Fruit fly (Drosophila melanogaster): ENCODE measurements around the gene CG9541.

CG9541 gene

DNA sequence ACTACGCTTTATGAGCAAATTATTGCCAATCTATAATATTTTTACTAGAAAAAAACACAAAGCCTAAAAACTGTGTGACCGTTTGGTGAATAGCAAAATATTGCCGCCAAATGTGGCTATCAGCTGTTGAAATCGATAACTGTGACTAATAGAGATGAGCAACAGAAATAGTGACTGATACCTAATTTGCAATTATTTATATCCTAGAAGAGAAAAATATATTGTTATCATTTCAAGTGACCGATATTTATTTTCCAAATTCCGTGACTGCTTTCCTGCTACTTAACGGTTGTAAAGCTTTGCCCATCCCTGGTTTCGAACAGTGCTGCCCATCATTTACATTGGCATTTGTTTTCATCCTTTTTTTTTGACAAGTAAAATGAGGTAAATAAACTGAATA, 22.1 kb upstream of the CG9541 start, which contains the start of the genes alien and CG18661 (continued):
- TF ChIP-seq CG3407 (GFP tag; optimal IDR thresholded peaks at IDR 0.05): no peak
- TF ChIP-seq Side (GFP tag; optimal IDR thresholded peaks at IDR 0.05): peak; percentile 89
- peak; percentile 37 for TF ChIP-seq CG1233 (GFP tag; optimal IDR thresholded peaks at IDR 0.05)
- peak; percentile 64 for TF ChIP-seq Mad (GFP tag; optimal IDR thresholded peaks at IDR 0.05)
- TF ChIP-seq CG6272 (GFP tag; IDR thresholded peaks at IDR 0.05): peak; percentile 87
- peak; percentile 71 for TF ChIP-seq vfl (GFP tag; optimal IDR thresholded peaks at IDR 0.05)
- TF ChIP-seq CG8281 (tag; optimal IDR thresholded peaks at IDR 0.05): no peak
- TF ChIP-seq sqz (GFP tag; optimal IDR thresholded peaks at IDR 0.05): peak; percentile 57
- peak; percentile 48 for TF ChIP-seq Blimp-1 (GFP tag; optimal IDR thresholded peaks at IDR 0.05)
- TF ChIP-seq fd64A (GFP tag; optimal IDR thresholded peaks at IDR 0.05): no peak
- TF ChIP-seq ash1 (GFP tag; optimal IDR thresholded peaks at IDR 0.05): no peak
- TF ChIP-seq Ssrp (tag; optimal IDR thresholded peaks at IDR 0.05): peak; percentile 91
- TF ChIP-seq Hr39 (optimal IDR thresholded peaks at IDR 0.05): no peak
- peak; percentile 77 for TF ChIP-seq CG9609 (GFP tag; optimal IDR thresholded peaks at IDR 0.05)
- no peak for TF ChIP-seq cad (GFP tag; optimal IDR thresholded peaks at IDR 0.05)
- peak; percentile 79 for TF ChIP-seq CG8944 (GFP tag; optimal IDR thresholded peaks at IDR 0.05)
- peak; percentile 65 for TF ChIP-seq CG15514 (GFP tag; optimal IDR thresholded peaks at IDR 0.05)
- TF ChIP-seq CG15601 (tag; optimal IDR thresholded peaks at IDR 0.05): peak; percentile 53
- TF ChIP-seq Lpt (GFP tag; optimal IDR thresholded peaks at IDR 0.05): no peak
- peak; percentile 95 for TF ChIP-seq Dip3 (GFP tag; optimal IDR thresholded peaks at IDR 0.05)
- peak; percentile 33; the same call in 1 of the 2 replicates for TF ChIP-seq nerfin-2 (GFP tag; IDR thresholded peaks at IDR 0.05; ENCODE audit: partially characterized antibody)
- TF ChIP-seq CG4328 (GFP tag; optimal IDR thresholded peaks at IDR 0.05): peak; percentile 10
- peak; percentile 30 for TF ChIP-seq HHEX (GFP tag; optimal IDR thresholded peaks at IDR 0.05)
- peak; percentile 89 for TF ChIP-seq chm (GFP tag; IDR thresholded peaks at IDR 0.05)
- TF ChIP-seq exex (tag; optimal IDR thresholded peaks at IDR 0.05): peak; percentile 32
- peak; percentile 83 for TF ChIP-seq Hmr (GFP tag; optimal IDR thresholded peaks at IDR 0.05)
- peak; percentile 98 for TF ChIP-seq stwl (tag; optimal IDR thresholded peaks at IDR 0.05)
- TF ChIP-seq esg (GFP tag; conservative IDR thresholded peaks at IDR 0.05): peak; percentile 98
- peak; percentile 48 for TF ChIP-seq CG30431 (GFP tag; optimal IDR thresholded peaks at IDR 0.05)
- peak; percentile 82 for TF ChIP-seq CG18619 (GFP tag; optimal IDR thresholded peaks at IDR 0.05)
- peak; percentile 80; the same call in 2 of the 3 replicates for TF ChIP-seq CG2199 (GFP tag; IDR thresholded peaks at IDR 0.05)
- TF ChIP-seq Nf-YB (GFP tag; optimal IDR thresholded peaks at IDR 0.05): peak; percentile 12
- peak; percentile 70 for TF ChIP-seq NC2β (GFP tag; optimal IDR thresholded peaks at IDR 0.05)
- peak; percentile 86 for TF ChIP-seq CG7786 (GFP tag; optimal IDR thresholded peaks at IDR 0.05)
- peak; percentile 99 for TF ChIP-seq sisA (GFP tag; IDR thresholded peaks at IDR 0.05)
- TF ChIP-seq CG12155 (GFP tag; optimal IDR thresholded peaks at IDR 0.05): peak; percentile 89
- TF ChIP-seq B-H1 (GFP tag; IDR thresholded peaks at IDR 0.05): peak; percentile 84
- TF ChIP-seq E2f2 (GFP tag; IDR thresholded peaks at IDR 0.05): peak; percentile 66
- peak in 1 of 2 experiments; percentile 74 for TF ChIP-seq insv (GFP tag; optimal IDR thresholded peaks at IDR 0.05)
- peak; percentile 83 for TF ChIP-seq CG4730 (GFP tag; IDR thresholded peaks at IDR 0.05)
- peak; percentile 58; the same call in 2 of the 3 replicates for TF ChIP-seq gce (GFP tag; IDR thresholded peaks at IDR 0.05)
- peak; percentile 40 for TF ChIP-seq Oli (tag; optimal IDR thresholded peaks at IDR 0.05)
- TF ChIP-seq CG10654 (GFP tag; optimal IDR thresholded peaks at IDR 0.05): peak; percentile 81
- TF ChIP-seq dati (GFP tag; IDR thresholded peaks at IDR 0.05): no peak
- peak; percentile 76 for TF ChIP-seq CG6689 (GFP tag; IDR thresholded peaks at IDR 0.05)
- TF ChIP-seq ab (GFP tag; optimal IDR thresholded peaks at IDR 0.05): peak; percentile 43
- peak; percentile 42 for TF ChIP-seq CG8924 (tag; optimal IDR thresholded peaks at IDR 0.05)
- peak; percentile 84 for TF ChIP-seq repo (GFP tag; optimal IDR thresholded peaks at IDR 0.05)
- peak; percentile 68; the same call in 1 of the 2 replicates for TF ChIP-seq klu (GFP tag; IDR thresholded peaks at IDR 0.05)
- TF ChIP-seq CG4707 (GFP tag; optimal IDR thresholded peaks at IDR 0.05): no peak
- TF ChIP-seq Deaf1 (tag; optimal IDR thresholded peaks at IDR 0.05): peak; percentile 14
- TF ChIP-seq gcm (GFP tag; optimal IDR thresholded peaks at IDR 0.05): peak; percentile 30

Data from whole organism, embryonic.